Fruit fly (Drosophila melanogaster): ENCODE measurements around the gene Gbeta13F.

Gene Gbeta13F

dm6 chrX:15867863-15868262 is 7.9 kb downstream of the Gbeta13F start, which contains the start of gene Gapdh2 (continued):
- TF ChIP-seq CG14965 (GFP tag; optimal IDR thresholded peaks at IDR 0.05; ENCODE audit: borderline replicate concordance), result peak; percentile 76
- TF ChIP-seq mld (GFP tag; IDR thresholded peaks at IDR 0.05; ENCODE audit: partially characterized antibody), result no peak
- peak; percentile 96 for TF ChIP-seq trh (GFP tag; optimal IDR thresholded peaks at IDR 0.05)
- peak; percentile 95 for TF ChIP-seq slp2 (GFP tag; optimal IDR thresholded peaks at IDR 0.05)
- peak; percentile 99 for TF ChIP-seq ase (GFP tag; IDR thresholded peaks at IDR 0.05)
- peak; percentile 98 for TF ChIP-seq pho (GFP tag; optimal IDR thresholded peaks at IDR 0.05)
- TF ChIP-seq Med (GFP tag), result peak; percentile 99
- peak in 1 of 3 experiments; percentile 92 for TF ChIP-seq Stat92E (GFP tag; optimal IDR thresholded peaks at IDR 0.05)
- TF ChIP-seq Dref (GFP tag; IDR thresholded peaks at IDR 0.05), result peak; percentile 44
- TF ChIP-seq scrt (GFP tag; optimal IDR thresholded peaks at IDR 0.05), result peak; percentile 99
- TF ChIP-seq CG7987 (GFP tag; optimal IDR thresholded peaks at IDR 0.05), result peak; percentile 98
- TF ChIP-seq pzg (GFP tag; optimal IDR thresholded peaks at IDR 0.05), result peak; percentile 48
- peak; percentile 98 for TF ChIP-seq CG2875 (GFP tag; optimal IDR thresholded peaks at IDR 0.05)
- TF ChIP-seq peb (GFP tag; IDR thresholded peaks at IDR 0.05), result peak; percentile 95
- TF ChIP-seq zf30C (GFP tag; optimal IDR thresholded peaks at IDR 0.05), result peak; percentile 79
- TF ChIP-seq Ada2b (GFP tag; IDR thresholded peaks at IDR 0.05), result peak; percentile 99
- peak; percentile 100 for TF ChIP-seq CG13424 (tag; optimal IDR thresholded peaks at IDR 0.05)
- peak; percentile 88 for TF ChIP-seq CG4404 (GFP tag; IDR thresholded peaks at IDR 0.05)
- TF ChIP-seq MBD-R2 (GFP tag; IDR thresholded peaks at IDR 0.05), result peak; percentile 99
- peak; percentile 81 for TF ChIP-seq CG16815 (GFP tag; optimal IDR thresholded peaks at IDR 0.05)
- peak; percentile 100 for TF ChIP-seq CG13894 (tag; optimal IDR thresholded peaks at IDR 0.05)
- TF ChIP-seq zfh1 (GFP tag; IDR thresholded peaks at IDR 0.05), result peak; percentile 98
- TF ChIP-seq gem (tag; optimal IDR thresholded peaks at IDR 0.05), result peak; percentile 99
- peak; percentile 97 for TF ChIP-seq CG12155 (GFP tag; optimal IDR thresholded peaks at IDR 0.05)
- TF ChIP-seq CHES-1-like (GFP tag; optimal IDR thresholded peaks at IDR 0.05), result peak; percentile 97
- no peak for TF ChIP-seq vnd (GFP tag; IDR thresholded peaks at IDR 0.05; ENCODE audit: partially characterized antibody)
- no peak for TF ChIP-seq cad (GFP tag; optimal IDR thresholded peaks at IDR 0.05)
- peak; percentile 94 for TF ChIP-seq CG1792 (GFP tag; optimal IDR thresholded peaks at IDR 0.05)
- TF ChIP-seq HmgZ (tag; optimal IDR thresholded peaks at IDR 0.05), result peak; percentile 100
- peak; percentile 89 for TF ChIP-seq TFAM (GFP tag; optimal IDR thresholded peaks at IDR 0.05)
- TF ChIP-seq Usf (GFP tag; optimal IDR thresholded peaks at IDR 0.05), result peak; percentile 85
- TF ChIP-seq lola (GFP tag; optimal IDR thresholded peaks at IDR 0.05), result peak in 1 of 3 experiments; percentile 93
- TF ChIP-seq CG7786 (GFP tag; optimal IDR thresholded peaks at IDR 0.05), result peak; percentile 95
- peak; percentile 99 for TF ChIP-seq CG18619 (GFP tag; optimal IDR thresholded peaks at IDR 0.05)
- TF ChIP-seq Hr51 (GFP tag; optimal IDR thresholded peaks at IDR 0.05), result peak; percentile 95 to 100
- TF ChIP-seq CG3065 (GFP tag; optimal IDR thresholded peaks at IDR 0.05), result peak; percentile 91
- peak in 1 of 2 experiments; percentile 100 for TF ChIP-seq eve (GFP tag; optimal IDR thresholded peaks at IDR 0.05)
- peak; percentile 91 for TF ChIP-seq Gug (GFP tag; IDR thresholded peaks at IDR 0.05)
- TF ChIP-seq dysf (GFP tag; IDR thresholded peaks at IDR 0.05), result peak; percentile 99
- TF ChIP-seq HLHmδ (GFP tag; optimal IDR thresholded peaks at IDR 0.05), result no peak
- TF ChIP-seq Sox100B (GFP tag; optimal IDR thresholded peaks at IDR 0.05), result peak; percentile 99
- peak; percentile 98; the same call in 2 of the 3 replicates for TF ChIP-seq CG11456 (GFP tag; IDR thresholded peaks at IDR 0.05)
- peak; percentile 100 for TF ChIP-seq CG12659 (GFP tag; optimal IDR thresholded peaks at IDR 0.05)
- TF ChIP-seq bowl (GFP tag; IDR thresholded peaks at IDR 0.05), result peak; percentile 99
- TF ChIP-seq jigr1 (GFP tag; IDR thresholded peaks at IDR 0.05), result no peak; the same call in 2 of the 3 replicates
- TF ChIP-seq Drgx (GFP tag; IDR thresholded peaks at IDR 0.05), result peak; percentile 100
- peak; percentile 95 for TF ChIP-seq CG4617 (GFP tag; optimal IDR thresholded peaks at IDR 0.05; ENCODE audit: borderline replicate concordance)
- TF ChIP-seq caup (GFP tag; optimal IDR thresholded peaks at IDR 0.05; ENCODE audit: severe bottlenecking), result peak; percentile 100
- peak; percentile 100 for TF ChIP-seq abd-A (tag; optimal IDR thresholded peaks at IDR 0.05)
- peak; percentile 99 for TF ChIP-seq CG2712 (tag; optimal IDR thresholded peaks at IDR 0.05)

Data from whole organism, embryonic.